Worm (Caenorhabditis elegans) whole organism, young adult: ENCODE results near the gene zmp-4.

ENCODE experiments used
- B0035.1 ChIP-seq: sonication (generic microtip); optimal IDR thresholded peaks from 2 replicates; lab custom pipeline; 2016; ENCODE audit warnings: missing genetic modification characterization, mild to moderate bottlenecking, missing compliant biosample characterization, missing genotype, missing genetic modification reagents
- D2030.7 ChIP-seq: fragments of 200-800 bp; sonication (Bioruptor generic); IDR thresholded peaks from 2 replicates; pipeline ENCODE4 v1.3.6; 2022; ENCODE audit warnings: missing genetic modification reagents, missing genetic modification characterization, missing compliant biosample characterization
- F22D6.2 ChIP-seq: sonication (generic microtip); optimal IDR thresholded peaks from 2 replicates; lab custom pipeline; 2016; ENCODE audit warnings: mild to moderate bottlenecking, missing genetic modification characterization, missing compliant biosample characterization
- F37B4.10 ChIP-seq: fragments of 200-800 bp; sonication (Bioruptor generic); IDR thresholded peaks from 2 replicates; pipeline ENCODE4 v1.3.6; 2022; ENCODE audit warnings: missing genetic modification characterization, missing compliant biosample characterization
- F52B5.7 ChIP-seq: sonication (generic microtip); optimal IDR thresholded peaks from 2 replicates; lab custom pipeline; 2016; ENCODE audit warnings: mild to moderate bottlenecking, missing genetic modification characterization, missing compliant biosample characterization
- F55B11.4 ChIP-seq: sonication (generic microtip); optimal IDR thresholded peaks from 2 replicates; lab custom pipeline; 2016; ENCODE audit warnings: missing compliant biosample characterization, missing genetic modification characterization, borderline replicate concordance; ENCODE audit not compliant: insufficient read depth
- K12H6.12 ChIP-seq: fragments of 200-800 bp; sonication (Bioruptor generic); optimal IDR thresholded peaks from 2 replicates; lab custom pipeline; 2018; ENCODE audit warnings: mild to moderate bottlenecking, missing genetic modification characterization, missing compliant biosample characterization
- Y56A3A.18 ChIP-seq: fragments of 200-800 bp; sonication (Bioruptor generic); IDR thresholded peaks from 2 replicates; pipeline ENCODE4 v1.3.6; 2022; ENCODE audit warnings: missing genetic modification reagents, missing genetic modification characterization, missing compliant biosample characterization
- Y67H2A.10 ChIP-seq: fragments of 200-800 bp; sonication (Bioruptor generic); conservative IDR thresholded peaks from 2 replicates; pipeline ENCODE4 v1.3.6; 2022; ENCODE audit warnings: missing genetic modification reagents, missing genetic modification characterization, missing compliant biosample characterization
- Y79H2A.3 ChIP-seq: fragments of 200-800 bp; sonication (Bioruptor generic); conservative IDR thresholded peaks from 2 replicates; pipeline ENCODE4 v1.3.6; 2022; ENCODE audit warnings: missing genetic modification reagents, missing genetic modification characterization, missing compliant biosample characterization
- akir-1 ChIP-seq: fragments of 200-800 bp; sonication (Bioruptor generic); optimal IDR thresholded peaks from 2 replicates; lab custom pipeline; 2018; ENCODE audit warnings: mild to moderate bottlenecking, missing genetic modification characterization, moderate library complexity, missing compliant biosample characterization
- aptf-2 ChIP-seq: fragments of 200-800 bp; sonication (Bioruptor generic); conservative IDR thresholded peaks from 2 replicates; pipeline ENCODE4 v1.3.6; 2022; ENCODE audit warnings: missing genetic modification reagents, missing genetic modification characterization, missing compliant biosample characterization
- attf-5 ChIP-seq: fragments of 200-800 bp; sonication (Bioruptor generic); optimal IDR thresholded peaks from 2 replicates; lab custom pipeline; 2018; ENCODE audit warnings: mild to moderate bottlenecking, missing genetic modification characterization, missing compliant biosample characterization
- ccch-3 ChIP-seq: fragments of 200-800 bp; sonication (Bioruptor generic); optimal IDR thresholded peaks from 2 replicates; lab custom pipeline; 2018; ENCODE audit warnings: mild to moderate bottlenecking, missing genetic modification characterization, missing compliant biosample characterization
- cebp-1 ChIP-seq, 2 experiments: fragments of 200-800 bp in 1 of 2; sonication (Bioruptor generic) in 1 of 2; sonication (generic microtip) in 1 of 2; IDR thresholded peaks in 1 of 2; optimal IDR thresholded peaks in 1 of 2; 2 replicates each; pipeline versions ENCODE4 v1.3.6 to Lab custom; 2017 to 2022; ENCODE audit warnings: missing compliant biosample characterization in 2 of 2, missing genetic modification characterization in 2 of 2, mild to moderate bottlenecking in 1 of 2, missing genetic modification reagents in 1 of 2, moderate library complexity in 1 of 2
- cebp-2 ChIP-seq: fragments of 200-800 bp; sonication (Bioruptor generic); IDR thresholded peaks from 2 replicates; pipeline ENCODE4 v1.3.6; 2022; ENCODE audit warnings: missing genetic modification characterization, missing compliant biosample characterization
- ceh-40 ChIP-seq: fragments of 200-800 bp; sonication (Bioruptor generic); IDR thresholded peaks from 2 replicates; pipeline ENCODE4 v1.3.6; 2022; ENCODE audit warnings: missing genetic modification characterization, missing compliant biosample characterization
- dpff-1 ChIP-seq: sonication (generic microtip); optimal IDR thresholded peaks from 2 replicates; lab custom pipeline; 2017; ENCODE audit warnings: mild to moderate bottlenecking, missing genetic modification characterization, missing compliant biosample characterization
- dpl-1 ChIP-seq: fragments of 150-350 bp; optimal IDR thresholded peaks from 2 replicates; lab custom pipeline; 2014; ENCODE audit warnings: missing biosample characterization, missing genetic modification reagents, missing genetic modification characterization
- egl-44 ChIP-seq: fragments of 200-800 bp; sonication (Bioruptor generic); IDR thresholded peaks from 2 replicates; pipeline ENCODE4 v1.3.6; 2022; ENCODE audit warnings: missing genetic modification reagents, missing genetic modification characterization, missing compliant biosample characterization
- ekl-4 ChIP-seq: fragments of 200-800 bp; sonication (Bioruptor generic); IDR thresholded peaks from 2 replicates; pipeline ENCODE4 v1.3.6; 2022; ENCODE audit warnings: missing genetic modification reagents, missing genetic modification characterization, missing compliant biosample characterization
- ets-4 ChIP-seq: fragments of 200-800 bp; sonication (Bioruptor generic); optimal IDR thresholded peaks from 2 replicates; lab custom pipeline; 2018; ENCODE audit warnings: mild to moderate bottlenecking, missing genetic modification characterization, missing compliant biosample characterization
- let-607 ChIP-seq, 2 experiments: fragments of 200-800 bp in 1 of 2; sonication (Bioruptor generic) in 1 of 2; sonication (generic microtip) in 1 of 2; optimal IDR thresholded peaks; 2 replicates each; lab custom pipeline; 2016 to 2018; ENCODE audit warnings: mild to moderate bottlenecking in 2 of 2, missing compliant biosample characterization in 2 of 2, missing genetic modification characterization in 2 of 2, moderate library complexity in 2 of 2, missing genotype in 1 of 2
- lin-26 ChIP-seq: fragments of 200-800 bp; sonication (Bioruptor generic); IDR thresholded peaks from 2 replicates; pipeline ENCODE4 v1.3.6; 2022; ENCODE audit warnings: missing genetic modification reagents, missing genetic modification characterization, missing compliant biosample characterization
- lin-40 ChIP-seq: sonication (generic microtip); optimal IDR thresholded peaks from 2 replicates; lab custom pipeline; 2016; ENCODE audit warnings: missing genetic modification characterization, mild to moderate bottlenecking, missing compliant biosample characterization, missing genotype, missing genetic modification reagents
- lin-54 ChIP-seq: fragments of 200-800 bp; sonication (Bioruptor generic); optimal IDR thresholded peaks from 2 replicates; lab custom pipeline; 2018; ENCODE audit warnings: mild to moderate bottlenecking, missing genetic modification characterization, missing compliant biosample characterization
- lir-1 ChIP-seq: fragments of 200-800 bp; sonication (Bioruptor generic); conservative IDR thresholded peaks from 2 replicates; pipeline ENCODE4 v1.3.6; 2022; ENCODE audit warnings: missing genetic modification reagents, missing genetic modification characterization, missing compliant biosample characterization
- lsy-27 ChIP-seq: sonication (generic microtip); optimal IDR thresholded peaks from 2 replicates; lab custom pipeline; 2017; ENCODE audit warnings: missing genetic modification characterization, mild to moderate bottlenecking, missing compliant biosample characterization, antibody characterized with exemption, missing genotype, borderline replicate concordance; ENCODE audit not compliant: insufficient read depth
- madf-3 ChIP-seq: fragments of 200-800 bp; sonication (Bioruptor generic); IDR thresholded peaks from 2 replicates; pipeline ENCODE4 v1.3.6; 2022; ENCODE audit warnings: missing genetic modification reagents, missing genetic modification characterization, missing compliant biosample characterization
- madf-8 ChIP-seq: fragments of 200-800 bp; sonication (Bioruptor generic); conservative IDR thresholded peaks from 2 replicates; pipeline ENCODE4 v1.3.6; 2022; ENCODE audit warnings: missing genetic modification reagents, missing genetic modification characterization, missing compliant biosample characterization
- mcd-1 ChIP-seq: fragments of 200-800 bp; sonication (Bioruptor generic); IDR thresholded peaks from 2 replicates; pipeline ENCODE4 v1.3.6; 2022; ENCODE audit warnings: missing genetic modification reagents, missing genetic modification characterization, missing compliant biosample characterization
- mxl-1 ChIP-seq: sonication (generic microtip); optimal IDR thresholded peaks from 2 replicates; lab custom pipeline; 2016; ENCODE audit warnings: missing genetic modification characterization, missing compliant biosample characterization
- nfya-1 ChIP-seq: sonication (generic microtip); optimal IDR thresholded peaks from 2 replicates; lab custom pipeline; 2017; ENCODE audit warnings: antibody characterized with exemption, missing compliant biosample characterization, missing genetic modification characterization, borderline replicate concordance; ENCODE audit not compliant: insufficient read depth
- nfya-2 ChIP-seq: fragments of 200-800 bp; sonication (Bioruptor generic); IDR thresholded peaks from 2 replicates; pipeline ENCODE4 v1.3.6; 2022; ENCODE audit warnings: missing genetic modification reagents, missing genetic modification characterization, missing compliant biosample characterization
- nhr-120 ChIP-seq: fragments of 200-800 bp; sonication (Bioruptor generic); IDR thresholded peaks from 2 replicates; pipeline ENCODE4 v1.3.6; 2022; ENCODE audit warnings: missing genetic modification characterization, missing compliant biosample characterization
- nhr-27 ChIP-seq: fragments of 200-800 bp; sonication (Bioruptor generic); optimal IDR thresholded peaks from 2 replicates; lab custom pipeline; 2018; ENCODE audit warnings: mild to moderate bottlenecking, missing genetic modification characterization, moderate library complexity, missing compliant biosample characterization
- nhr-80 ChIP-seq: sonication (generic microtip); optimal IDR thresholded peaks from 2 replicates; lab custom pipeline; 2016; ENCODE audit warnings: missing genetic modification characterization, missing compliant biosample characterization
- pha-4 ChIP-seq: fragments of 150-350 bp; sonication (generic microtip); optimal IDR thresholded peaks from 2 replicates; lab custom pipeline; 2014; ENCODE audit warnings: missing biosample characterization, missing genetic modification reagents, missing genetic modification characterization
- rec-8 ChIP-seq, 2 experiments: sonication (generic microtip); optimal IDR thresholded peaks; 2 replicates each; lab custom pipeline; 2016; ENCODE audit warnings: mild to moderate bottlenecking in 2 of 2, missing genetic modification characterization in 2 of 2, missing genetic modification reagents in 2 of 2, missing genotype in 2 of 2, missing biosample characterization in 1 of 2, missing compliant biosample characterization in 1 of 2, moderate library complexity in 1 of 2
- sdz-38 ChIP-seq: sonication (generic microtip); optimal IDR thresholded peaks from 2 replicates; lab custom pipeline; 2016; ENCODE audit warnings: missing genotype, missing genetic modification characterization, missing compliant biosample characterization
- snpc-1.1 ChIP-seq: sonication (generic microtip); optimal IDR thresholded peaks from 2 replicates; lab custom pipeline; 2017; ENCODE audit warnings: missing genetic modification characterization, mild to moderate bottlenecking, missing compliant biosample characterization, antibody characterized with exemption, moderate library complexity, missing genotype, missing genetic modification reagents; ENCODE audit not compliant: insufficient read depth
- snpc-1.3 ChIP-seq: sonication (generic microtip); optimal IDR thresholded peaks from 2 replicates; lab custom pipeline; 2017; ENCODE audit warnings: missing genetic modification characterization, mild to moderate bottlenecking, missing compliant biosample characterization, antibody characterized with exemption, moderate library complexity, missing genotype, missing genetic modification reagents; ENCODE audit not compliant: insufficient read depth
- tlf-1 ChIP-seq: fragments of 200-800 bp; sonication (Bioruptor generic); optimal IDR thresholded peaks from 2 replicates; lab custom pipeline; 2018; ENCODE audit warnings: mild to moderate bottlenecking, missing genetic modification characterization, missing compliant biosample characterization
- zim-3 ChIP-seq: sonication (generic microtip); optimal IDR thresholded peaks from 2 replicates; lab custom pipeline; 2017; ENCODE audit warnings: mild to moderate bottlenecking, missing genetic modification characterization, moderate library complexity, missing compliant biosample characterization
- ztf-22 ChIP-seq: fragments of 200-800 bp; sonication (Bioruptor generic); optimal IDR thresholded peaks from 2 replicates; lab custom pipeline; 2018; ENCODE audit warnings: mild to moderate bottlenecking, missing genetic modification characterization, moderate library complexity, missing compliant biosample characterization
- ztf-26 ChIP-seq: sonication (generic microtip); optimal IDR thresholded peaks from 2 replicates; lab custom pipeline; 2017; ENCODE audit warnings: missing genetic modification characterization, missing compliant biosample characterization
- ztf-6 ChIP-seq: fragments of 200-800 bp; sonication (Bioruptor generic); IDR thresholded peaks from 2 replicates; pipeline ENCODE4 v1.3.6; 2022; ENCODE audit warnings: missing genetic modification reagents, missing genetic modification characterization, missing compliant biosample characterization

The zmp-4 gene

DNA sequence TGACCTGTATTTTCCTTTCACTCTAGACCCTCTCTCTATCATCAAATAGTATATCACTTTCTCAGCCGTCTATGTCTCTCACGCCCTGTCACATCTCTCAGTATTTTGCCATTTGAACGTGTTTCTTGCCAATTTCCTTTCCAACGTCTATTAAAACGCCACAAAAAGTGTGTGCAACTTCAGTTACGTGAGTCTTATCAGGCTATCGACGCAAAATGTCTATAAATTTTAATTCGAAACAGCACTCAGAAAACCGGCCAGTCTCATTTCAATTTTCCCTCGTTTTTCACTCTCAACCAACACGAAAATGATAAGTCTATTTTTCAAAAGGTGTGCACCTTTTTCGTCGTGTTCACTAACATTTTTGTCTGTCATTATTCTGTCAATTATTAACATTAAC is 25.9 kb downstream of the zmp-4 start, which contains the start of gene mpst-3 (continued):
- TF ChIP-seq F55B11.4 (tag; lab: Kevin White, UChicago) = no peak
- no peak for TF ChIP-seq ccch-3
- TF ChIP-seq ztf-26 = no peak
- TF ChIP-seq rec-8 (tag; optimal IDR thresholded peaks at IDR 0.05; lab: Kevin White, UChicago) = no peak
- no peak for TF ChIP-seq snpc-1.1 (tag; lab: Kevin White, UChicago)
- no peak for TF ChIP-seq cebp-2
- no peak for TF ChIP-seq sdz-38 (tag; lab: Kevin White, UChicago)
- TF ChIP-seq ets-4 = peak; percentile 45
- no peak for TF ChIP-seq nhr-120 (GFP tag; lab: Robert Waterston, UW)
- TF ChIP-seq Y79H2A.3 (GFP tag; lab: Robert Waterston, UW) = no peak
- no peak for TF ChIP-seq madf-3 (GFP tag; lab: Robert Waterston, UW)
- TF ChIP-seq lin-54 (GFP tag; lab: Kevin White, UChicago) = peak; percentile 17
- no peak for TF ChIP-seq lir-1 (GFP tag; lab: Robert Waterston, UW)
- TF ChIP-seq cebp-1 (GFP tag; IDR thresholded peaks at IDR 0.05; lab: Robert Waterston, UW) = no peak
- no peak for TF ChIP-seq cebp-1 (tag; optimal IDR thresholded peaks at IDR 0.05; lab: Kevin White, UChicago)
- no peak for TF ChIP-seq F52B5.7 (tag; lab: Kevin White, UChicago)
- no peak for TF ChIP-seq lin-40
- no peak for TF ChIP-seq F37B4.10 (GFP tag; lab: Robert Waterston, UW)
- no peak for TF ChIP-seq ztf-22
- TF ChIP-seq aptf-2 (GFP tag; lab: Robert Waterston, UW) = no peak
- no peak for TF ChIP-seq mxl-1 (tag; lab: Kevin White, UChicago)
- no peak for TF ChIP-seq snpc-1.3 (tag; lab: Kevin White, UChicago)
- TF ChIP-seq let-607 (tag; optimal IDR thresholded peaks at IDR 0.05; lab: Kevin White, UChicago) = peak; percentile 57 to 89
- TF ChIP-seq nhr-27 = no peak
- no peak for TF ChIP-seq mcd-1 (GFP tag; lab: Robert Waterston, UW)
- TF ChIP-seq F22D6.2 (tag; lab: Kevin White, UChicago) = no peak
- TF ChIP-seq K12H6.12 (tag; lab: Kevin White, UChicago) = no peak
- no peak for TF ChIP-seq dpff-1 (tag; lab: Kevin White, UChicago)
- no peak for TF ChIP-seq nfya-1 (tag; lab: Kevin White, UChicago)
- TF ChIP-seq egl-44 (GFP tag; lab: Robert Waterston, UW) = no peak
- TF ChIP-seq B0035.1 = no peak
- TF ChIP-seq lin-26 (GFP tag; lab: Robert Waterston, UW) = no peak
- TF ChIP-seq zim-3 (tag; lab: Kevin White, UChicago) = no peak
- peak; percentile 30 for TF ChIP-seq attf-5 (GFP tag; lab: Kevin White, UChicago)
- no peak for TF ChIP-seq madf-8 (GFP tag; lab: Robert Waterston, UW)
- no peak for TF ChIP-seq ekl-4 (GFP tag; lab: Robert Waterston, UW)
- no peak for TF ChIP-seq nfya-2 (GFP tag; lab: Robert Waterston, UW)
- TF ChIP-seq Y67H2A.10 (GFP tag; lab: Robert Waterston, UW) = no peak
- no peak for TF ChIP-seq pha-4 (tag; lab: Kevin White, UChicago)
- no peak for TF ChIP-seq dpl-1
- TF ChIP-seq nhr-80 = peak; percentile 96
- no peak for TF ChIP-seq akir-1
- no peak for TF ChIP-seq D2030.7 (GFP tag; lab: Robert Waterston, UW)
- no peak for TF ChIP-seq ztf-6
- TF ChIP-seq ceh-40 (GFP tag; lab: Robert Waterston, UW) = no peak
- no peak for TF ChIP-seq Y56A3A.18
- TF ChIP-seq tlf-1 (GFP tag; lab: Kevin White, UChicago) = no peak
- no peak for TF ChIP-seq lsy-27
